Fruit fly (Drosophila melanogaster) whole organism, prepupa: Measurements from ENCODE around the gene CG2924.

Experiments used
- CG11762 ChIP-seq: fragments of 200-800 bp; sonication (Bioruptor generic); optimal IDR thresholded peaks from 3 replicates; lab custom pipeline; 2016; ENCODE audit warnings: missing biosample characterization, missing genetic modification characterization; ENCODE audit not compliant: insufficient read depth
- CG16779 ChIP-seq: fragments of 200-800 bp; sonication (Bioruptor generic); optimal IDR thresholded peaks from 3 replicates; lab custom pipeline; 2017; ENCODE audit warnings: missing biosample characterization, mild to moderate bottlenecking, missing genetic modification characterization
- CG3919 ChIP-seq: fragments of 200-800 bp; sonication (Bioruptor generic); optimal IDR thresholded peaks from 3 replicates; lab custom pipeline; 2016; ENCODE audit warnings: missing biosample characterization, missing genetic modification characterization
- CG6276 ChIP-seq: fragments of 200-800 bp; sonication (Bioruptor generic); optimal IDR thresholded peaks from 2 replicates; lab custom pipeline; 2017; ENCODE audit warnings: missing biosample characterization, mild to moderate bottlenecking, missing genetic modification characterization
- CG6808 ChIP-seq: fragments of 200-800 bp; sonication (Bioruptor generic); optimal IDR thresholded peaks from 3 replicates; lab custom pipeline; 2017; ENCODE audit warnings: missing biosample characterization, missing genetic modification characterization, mild to moderate bottlenecking, moderate library complexity, missing genetic modification reagents
- CG8632 ChIP-seq: fragments of 200-800 bp; sonication (Bioruptor generic); optimal IDR thresholded peaks from 3 replicates; lab custom pipeline; 2016; ENCODE audit warnings: missing biosample characterization, missing genetic modification characterization
- Sox14 ChIP-seq: fragments of 200-800 bp; sonication (Bioruptor generic); optimal IDR thresholded peaks from 3 replicates; lab custom pipeline; 2016; ENCODE audit warnings: missing biosample characterization, missing genetic modification characterization
- eg ChIP-seq: fragments of 200-800 bp; sonication (Bioruptor generic); IDR thresholded peaks from 3 replicates; pipeline ENCODE4 v1.3.6; 2022; ENCODE audit warnings: missing biosample characterization, missing genetic modification characterization
- fd59A ChIP-seq: fragments of 200-800 bp; sonication (Bioruptor generic); optimal IDR thresholded peaks from 2 replicates; lab custom pipeline; 2017; ENCODE audit warnings: missing biosample characterization, mild to moderate bottlenecking, missing genetic modification characterization, missing genetic modification reagents
- net ChIP-seq: fragments of 200-800 bp; sonication (Bioruptor generic); optimal IDR thresholded peaks from 3 replicates; lab custom pipeline; 2016; ENCODE audit warnings: missing biosample characterization, missing genetic modification characterization
- spab ChIP-seq: fragments of 200-800 bp; sonication (Bioruptor generic); optimal IDR thresholded peaks from 2 replicates; lab custom pipeline; 2017; ENCODE audit warnings: missing biosample characterization, mild to moderate bottlenecking, missing genetic modification characterization, missing genetic modification reagents
- svp ChIP-seq: fragments of 200-800 bp; sonication (Bioruptor generic); peaks from one replicate; lab custom pipeline; 2016; ENCODE audit warnings: missing biosample characterization, missing genetic modification characterization

DNA sequence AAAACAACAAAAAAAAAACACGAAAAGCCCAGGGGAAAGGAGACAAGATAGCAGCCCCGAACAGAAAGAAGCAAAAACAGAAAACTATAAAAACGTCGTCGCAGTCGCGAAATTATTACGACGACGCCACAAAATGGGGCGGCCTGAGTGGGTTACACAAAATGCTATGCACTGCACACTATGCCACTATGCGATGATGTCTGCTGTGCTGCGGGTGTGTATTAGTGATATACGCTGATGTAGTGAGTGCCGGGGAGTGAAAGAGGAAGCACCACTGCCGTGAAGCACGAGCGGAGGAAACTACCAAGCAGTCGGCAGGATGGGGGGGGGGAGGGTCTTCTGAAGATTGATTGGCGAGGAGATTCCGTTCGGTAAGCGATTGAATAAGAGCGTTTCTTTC, 16.4 kb upstream of the CG2924 start:
- TF ChIP-seq CG6808 (GFP tag; lab: Kevin White, UChicago) (no peak), fd59A (no peak), CG3919 (GFP tag; lab: Kevin White, UChicago) (no peak), Sox14 (no peak), CG8632 (GFP tag; lab: Kevin White, UChicago) (no peak), svp (GFP tag; lab: Kevin White, UChicago) (no peak), CG6276 (GFP tag; lab: Kevin White, UChicago) (peak; percentile 18), CG16779 (tag; lab: Kevin White, UChicago) (no peak), CG11762 (GFP tag; lab: Kevin White, UChicago) (no peak), net (GFP tag; lab: Kevin White, UChicago) (no peak), spab (GFP tag; lab: Kevin White, UChicago) (no peak), eg (peak; percentile 52; the same call in 2 of the 3 replicates)
